Fruit fly (Drosophila melanogaster): ENCODE measurements around the gene CG13040.

- TF ChIP-seq Ets98B (GFP tag; IDR thresholded peaks at IDR 0.05): no peak
- no peak for TF ChIP-seq Pif1A (GFP tag; optimal IDR thresholded peaks at IDR 0.05)
- no peak for TF ChIP-seq CG12605 (GFP tag; IDR thresholded peaks at IDR 0.05)
- no peak for TF ChIP-seq CG8159 (tag; optimal IDR thresholded peaks at IDR 0.05)
Observed at dm6 chr3L:16305820-16306650, 20.5 kb downstream of the CG13040 start, which contains the start of the genes CG13043 and CG13063.

Measured in whole organism, pupa.